Worm (Caenorhabditis elegans) whole organism, young adult: ENCODE data around the gene let-716.

Experiments used
- B0019.2 ChIP-seq: fragments of 200-800 bp; sonication (Bioruptor generic); conservative IDR thresholded peaks from 2 replicates; pipeline ENCODE4 v1.3.6; 2022; ENCODE audit warnings: missing genetic modification reagents, missing genetic modification characterization, missing compliant biosample characterization
- B0336.3 ChIP-seq: fragments of 200-800 bp; sonication (Bioruptor generic); IDR thresholded peaks from 2 replicates; pipeline ENCODE4 v1.3.6; 2022; ENCODE audit warnings: missing genetic modification characterization, missing compliant biosample characterization
- F22D6.2 ChIP-seq: sonication (generic microtip); optimal IDR thresholded peaks from 2 replicates; lab custom pipeline; 2016; ENCODE audit warnings: mild to moderate bottlenecking, missing genetic modification characterization, missing compliant biosample characterization
- F23B12.7 ChIP-seq: sonication (generic microtip); optimal IDR thresholded peaks from 2 replicates; lab custom pipeline; 2017; ENCODE audit warnings: missing genetic modification characterization, mild to moderate bottlenecking, missing compliant biosample characterization, antibody characterized with exemption, moderate library complexity; ENCODE audit not compliant: insufficient read depth
- F33H1.4 ChIP-seq: fragments of 200-800 bp; sonication (Bioruptor generic); IDR thresholded peaks from 2 replicates; pipeline ENCODE4 v1.3.6; 2022; ENCODE audit warnings: missing genetic modification reagents, missing genetic modification characterization, missing compliant biosample characterization
- F37B4.10 ChIP-seq: fragments of 200-800 bp; sonication (Bioruptor generic); IDR thresholded peaks from 2 replicates; pipeline ENCODE4 v1.3.6; 2022; ENCODE audit warnings: missing genetic modification characterization, missing compliant biosample characterization
- F52B5.7 ChIP-seq: sonication (generic microtip); optimal IDR thresholded peaks from 2 replicates; lab custom pipeline; 2016; ENCODE audit warnings: mild to moderate bottlenecking, missing genetic modification characterization, missing compliant biosample characterization
- F57A8.1 ChIP-seq: fragments of 200-800 bp; sonication (Bioruptor generic); optimal IDR thresholded peaks from 2 replicates; lab custom pipeline; 2018; ENCODE audit warnings: mild to moderate bottlenecking, missing genetic modification characterization, moderate library complexity, missing compliant biosample characterization
- F57C9.4 ChIP-seq: sonication (generic microtip); optimal IDR thresholded peaks from 2 replicates; lab custom pipeline; 2017; ENCODE audit warnings: mild to moderate bottlenecking, missing genetic modification characterization, missing compliant biosample characterization
- Y53F4B.3 ChIP-seq: fragments of 200-800 bp; sonication (Bioruptor generic); IDR thresholded peaks from 2 replicates; pipeline ENCODE4 v1.3.6; 2022; ENCODE audit warnings: missing genetic modification reagents, missing genetic modification characterization, missing compliant biosample characterization
- akir-1 ChIP-seq: fragments of 200-800 bp; sonication (Bioruptor generic); optimal IDR thresholded peaks from 2 replicates; lab custom pipeline; 2018; ENCODE audit warnings: mild to moderate bottlenecking, missing genetic modification characterization, moderate library complexity, missing compliant biosample characterization
- ama-1 ChIP-seq, 3 experiments: fragments of 150-350 bp in 1 of 3; sonication (generic microtip) in 2 of 3; optimal IDR thresholded peaks; 2 replicates each; lab custom pipeline; 2014 to 2018; ENCODE audit warnings: missing biosample characterization in 2 of 3, missing genetic modification characterization in 2 of 3, missing genetic modification reagents in 2 of 3
- aptf-3 ChIP-seq: fragments of 200-800 bp; sonication (Bioruptor generic); IDR thresholded peaks from 2 replicates; pipeline ENCODE4 v1.3.6; 2022; ENCODE audit warnings: missing genetic modification characterization, missing compliant biosample characterization
- attf-6 ChIP-seq: fragments of 200-800 bp; sonication (Bioruptor generic); IDR thresholded peaks from 2 replicates; pipeline ENCODE4 v1.3.6; 2022; ENCODE audit warnings: missing genetic modification reagents, missing genetic modification characterization, missing compliant biosample characterization
- cebp-1 ChIP-seq, 2 experiments: fragments of 200-800 bp in 1 of 2; sonication (Bioruptor generic) in 1 of 2; sonication (generic microtip) in 1 of 2; IDR thresholded peaks in 1 of 2; optimal IDR thresholded peaks in 1 of 2; 2 replicates each; pipeline versions ENCODE4 v1.3.6 to Lab custom; 2017 to 2022; ENCODE audit warnings: missing compliant biosample characterization in 2 of 2, missing genetic modification characterization in 2 of 2, mild to moderate bottlenecking in 1 of 2, missing genetic modification reagents in 1 of 2, moderate library complexity in 1 of 2
- ceh-91 ChIP-seq: fragments of 200-800 bp; sonication (Bioruptor generic); IDR thresholded peaks from 2 replicates; pipeline ENCODE4 v1.3.6; 2022; ENCODE audit warnings: missing genetic modification reagents, missing genetic modification characterization, missing compliant biosample characterization
- dpff-1 ChIP-seq: sonication (generic microtip); optimal IDR thresholded peaks from 2 replicates; lab custom pipeline; 2017; ENCODE audit warnings: mild to moderate bottlenecking, missing genetic modification characterization, missing compliant biosample characterization
- efl-1 ChIP-seq: fragments of 150-350 bp; optimal IDR thresholded peaks from 2 replicates; lab custom pipeline; 2014; ENCODE audit warnings: missing biosample characterization, missing genetic modification reagents, missing genetic modification characterization
- egl-18 ChIP-seq: fragments of 200-800 bp; sonication (Bioruptor generic); IDR thresholded peaks from 2 replicates; pipeline ENCODE4 v1.3.6; 2022; ENCODE audit warnings: missing genetic modification reagents, missing genetic modification characterization, missing compliant biosample characterization
- ekl-4 ChIP-seq: fragments of 200-800 bp; sonication (Bioruptor generic); IDR thresholded peaks from 2 replicates; pipeline ENCODE4 v1.3.6; 2022; ENCODE audit warnings: missing genetic modification reagents, missing genetic modification characterization, missing compliant biosample characterization
- gei-17 ChIP-seq: fragments of 200-800 bp; sonication (Bioruptor generic); optimal IDR thresholded peaks from 2 replicates; lab custom pipeline; 2018; ENCODE audit warnings: mild to moderate bottlenecking, missing genetic modification characterization, missing compliant biosample characterization
- hmg-1.2 ChIP-seq: fragments of 200-800 bp; sonication (Bioruptor generic); IDR thresholded peaks from 2 replicates; pipeline ENCODE4 v1.3.6; 2022; ENCODE audit warnings: missing genetic modification reagents, missing genetic modification characterization, missing compliant biosample characterization
- hrde-1 ChIP-seq: sonication (generic microtip); optimal IDR thresholded peaks from 2 replicates; lab custom pipeline; 2016; ENCODE audit warnings: missing genetic modification characterization, mild to moderate bottlenecking, missing compliant biosample characterization, moderate library complexity, missing genotype, missing genetic modification reagents, borderline replicate concordance
- hsf-1 ChIP-seq: fragments of 200-800 bp; sonication (Bioruptor generic); IDR thresholded peaks from 2 replicates; pipeline ENCODE4 v1.3.6; 2022; ENCODE audit warnings: missing genetic modification reagents, missing genetic modification characterization, missing compliant biosample characterization
- let-526 ChIP-seq: fragments of 200-800 bp; sonication (Bioruptor generic); IDR thresholded peaks from 2 replicates; pipeline ENCODE4 v1.3.6; 2022; ENCODE audit warnings: missing genetic modification reagents, missing genetic modification characterization, missing compliant biosample characterization
- let-607 ChIP-seq, 2 experiments: fragments of 200-800 bp in 1 of 2; sonication (Bioruptor generic) in 1 of 2; sonication (generic microtip) in 1 of 2; optimal IDR thresholded peaks; 2 replicates each; lab custom pipeline; 2016 to 2018; ENCODE audit warnings: mild to moderate bottlenecking in 2 of 2, missing compliant biosample characterization in 2 of 2, missing genetic modification characterization in 2 of 2, moderate library complexity in 2 of 2, missing genotype in 1 of 2
- lsy-27 ChIP-seq: sonication (generic microtip); optimal IDR thresholded peaks from 2 replicates; lab custom pipeline; 2017; ENCODE audit warnings: missing genetic modification characterization, mild to moderate bottlenecking, missing compliant biosample characterization, antibody characterized with exemption, missing genotype, borderline replicate concordance; ENCODE audit not compliant: insufficient read depth
- mel-28 ChIP-seq: sonication (generic microtip); optimal IDR thresholded peaks from 2 replicates; lab custom pipeline; 2016; ENCODE audit warnings: borderline replicate concordance, mild to moderate bottlenecking, missing genetic modification characterization, missing compliant biosample characterization
- mes-4 ChIP-seq: sonication (generic microtip); optimal IDR thresholded peaks from 2 replicates; lab custom pipeline; 2016; ENCODE audit warnings: missing genotype, missing genetic modification characterization, missing compliant biosample characterization
- mxl-1 ChIP-seq: sonication (generic microtip); optimal IDR thresholded peaks from 2 replicates; lab custom pipeline; 2016; ENCODE audit warnings: missing genetic modification characterization, missing compliant biosample characterization
- nhr-80 ChIP-seq: sonication (generic microtip); optimal IDR thresholded peaks from 2 replicates; lab custom pipeline; 2016; ENCODE audit warnings: missing genetic modification characterization, missing compliant biosample characterization
- rec-8 ChIP-seq, 2 experiments: sonication (generic microtip); optimal IDR thresholded peaks; 2 replicates each; lab custom pipeline; 2016; ENCODE audit warnings: mild to moderate bottlenecking in 2 of 2, missing genetic modification characterization in 2 of 2, missing genetic modification reagents in 2 of 2, missing genotype in 2 of 2, missing biosample characterization in 1 of 2, missing compliant biosample characterization in 1 of 2, moderate library complexity in 1 of 2
- repo-1 ChIP-seq: sonication (generic microtip); optimal IDR thresholded peaks from 2 replicates; lab custom pipeline; 2017; ENCODE audit warnings: mild to moderate bottlenecking, missing genetic modification characterization, missing compliant biosample characterization
- snpc-1.1 ChIP-seq: sonication (generic microtip); optimal IDR thresholded peaks from 2 replicates; lab custom pipeline; 2017; ENCODE audit warnings: missing genetic modification characterization, mild to moderate bottlenecking, missing compliant biosample characterization, antibody characterized with exemption, moderate library complexity, missing genotype, missing genetic modification reagents; ENCODE audit not compliant: insufficient read depth
- snpc-1.3 ChIP-seq: sonication (generic microtip); optimal IDR thresholded peaks from 2 replicates; lab custom pipeline; 2017; ENCODE audit warnings: missing genetic modification characterization, mild to moderate bottlenecking, missing compliant biosample characterization, antibody characterized with exemption, moderate library complexity, missing genotype, missing genetic modification reagents; ENCODE audit not compliant: insufficient read depth
- somi-1 ChIP-seq: fragments of 200-800 bp; sonication (Bioruptor generic); optimal IDR thresholded peaks from 2 replicates; lab custom pipeline; 2018; ENCODE audit warnings: mild to moderate bottlenecking, missing genetic modification characterization, missing compliant biosample characterization
- unc-62 ChIP-seq: fragments of 150-350 bp; optimal IDR thresholded peaks from 2 replicates; lab custom pipeline; 2014; ENCODE audit warnings: missing biosample characterization, missing genetic modification reagents, missing genetic modification characterization
- xnd-1 ChIP-seq: sonication (generic microtip); optimal IDR thresholded peaks from 2 replicates; lab custom pipeline; 2016; ENCODE audit warnings: missing genotype, missing genetic modification reagents, missing genetic modification characterization, missing compliant biosample characterization
- zim-3 ChIP-seq: sonication (generic microtip); optimal IDR thresholded peaks from 2 replicates; lab custom pipeline; 2017; ENCODE audit warnings: mild to moderate bottlenecking, missing genetic modification characterization, moderate library complexity, missing compliant biosample characterization

The let-716 gene

ce11 chrIII:6399424-6399823 lies 16.1 kb downstream of the let-716 start:
- TF ChIP-seq F33H1.4 (GFP tag; lab: Robert Waterston, UW), result no peak
- TF ChIP-seq efl-1 (GFP tag; lab: Kevin White, UChicago), result no peak
- TF ChIP-seq F22D6.2 (tag; lab: Kevin White, UChicago), result no peak
- no peak for TF ChIP-seq F57A8.1 (GFP tag; lab: Kevin White, UChicago)
- TF ChIP-seq B0019.2 (GFP tag; lab: Robert Waterston, UW), result no peak
- no peak for TF ChIP-seq dpff-1 (tag; lab: Kevin White, UChicago)
- TF ChIP-seq F23B12.7 (tag; lab: Kevin White, UChicago), result no peak
- no peak for TF ChIP-seq repo-1 (tag; lab: Kevin White, UChicago)
- no peak for TF ChIP-seq aptf-3 (GFP tag; lab: Robert Waterston, UW)
- TF ChIP-seq ama-1 (optimal IDR thresholded peaks at IDR 0.05; lab: Kevin White, UChicago), result no peak
- TF ChIP-seq ama-1 (GFP tag; optimal IDR thresholded peaks at IDR 0.05; lab: Kevin White, UChicago), result no peak
- no peak for TF ChIP-seq ekl-4 (GFP tag; lab: Robert Waterston, UW)
- no peak for TF ChIP-seq rec-8 (tag; optimal IDR thresholded peaks at IDR 0.05; lab: Kevin White, UChicago)
- TF ChIP-seq snpc-1.3, result no peak
- TF ChIP-seq lsy-27 (tag; lab: Kevin White, UChicago), result no peak
- TF ChIP-seq snpc-1.1 (tag; lab: Kevin White, UChicago), result no peak
- TF ChIP-seq mes-4 (tag; lab: Kevin White, UChicago), result no peak
- TF ChIP-seq F37B4.10 (GFP tag; lab: Robert Waterston, UW), result no peak
- no peak for TF ChIP-seq F52B5.7 (tag; lab: Kevin White, UChicago)
- TF ChIP-seq let-526 (GFP tag; lab: Robert Waterston, UW), result no peak

- TF ChIP-seq zim-3 (tag; lab: Kevin White, UChicago), result no peak
- peak; percentile 33 for TF ChIP-seq somi-1 (GFP tag; lab: Kevin White, UChicago)
These were observed 19.0 kb downstream of the let-716 start for ce11 chrIII:6402346-6402745.

- TF ChIP-seq nhr-80, result peak; percentile 49
- TF ChIP-seq rec-8 (tag; optimal IDR thresholded peaks at IDR 0.05; lab: Kevin White, UChicago), result no peak
- no peak for TF ChIP-seq ama-1 (optimal IDR thresholded peaks at IDR 0.05; lab: Kevin White, UChicago)
- TF ChIP-seq ama-1 (GFP tag; optimal IDR thresholded peaks at IDR 0.05; lab: Kevin White, UChicago), result no peak
- TF ChIP-seq egl-18 (GFP tag; lab: Robert Waterston, UW), result no peak
- peak in 1 of 2 experiments; percentile 37 for TF ChIP-seq let-607 (tag; optimal IDR thresholded peaks at IDR 0.05; lab: Kevin White, UChicago)
- peak; percentile 81 for TF ChIP-seq unc-62
- no peak for TF ChIP-seq B0336.3
- TF ChIP-seq, all 124 proteins: peak for 3
These were observed 19.5 kb downstream of the let-716 start for ce11 chrIII:6402810-6403209.

- TF ChIP-seq F33H1.4 (GFP tag; lab: Robert Waterston, UW), result no peak
- no peak for TF ChIP-seq attf-6
- TF ChIP-seq repo-1 (tag; lab: Kevin White, UChicago), result no peak
- TF ChIP-seq F57C9.4 (tag; lab: Kevin White, UChicago), result no peak
- TF ChIP-seq hsf-1 (GFP tag; lab: Robert Waterston, UW), result no peak
- TF ChIP-seq hrde-1 (tag; lab: Kevin White, UChicago), result no peak
- no peak for TF ChIP-seq hmg-1.2 (GFP tag; lab: Robert Waterston, UW)
- TF ChIP-seq cebp-1 (GFP tag; IDR thresholded peaks at IDR 0.05; lab: Robert Waterston, UW), result no peak
- no peak for TF ChIP-seq cebp-1 (tag; optimal IDR thresholded peaks at IDR 0.05; lab: Kevin White, UChicago)
- no peak for TF ChIP-seq rec-8 (tag; optimal IDR thresholded peaks at IDR 0.05; lab: Kevin White, UChicago)
- no peak for TF ChIP-seq gei-17 (GFP tag; lab: Kevin White, UChicago)
- no peak for TF ChIP-seq mxl-1 (tag; lab: Kevin White, UChicago)
- no peak for TF ChIP-seq ceh-91 (GFP tag; lab: Robert Waterston, UW)
- no peak for TF ChIP-seq xnd-1 (tag; lab: Kevin White, UChicago)
- TF ChIP-seq Y53F4B.3 (GFP tag; lab: Robert Waterston, UW), result no peak
- no peak for TF ChIP-seq akir-1 (GFP tag; lab: Kevin White, UChicago)
- TF ChIP-seq mel-28, result no peak
These were observed 21.8 kb downstream of the let-716 start for ce11 chrIII:6405121-6405520.
